Worm (Caenorhabditis elegans): ENCODE measurements around the gene sre-44.

DNA sequence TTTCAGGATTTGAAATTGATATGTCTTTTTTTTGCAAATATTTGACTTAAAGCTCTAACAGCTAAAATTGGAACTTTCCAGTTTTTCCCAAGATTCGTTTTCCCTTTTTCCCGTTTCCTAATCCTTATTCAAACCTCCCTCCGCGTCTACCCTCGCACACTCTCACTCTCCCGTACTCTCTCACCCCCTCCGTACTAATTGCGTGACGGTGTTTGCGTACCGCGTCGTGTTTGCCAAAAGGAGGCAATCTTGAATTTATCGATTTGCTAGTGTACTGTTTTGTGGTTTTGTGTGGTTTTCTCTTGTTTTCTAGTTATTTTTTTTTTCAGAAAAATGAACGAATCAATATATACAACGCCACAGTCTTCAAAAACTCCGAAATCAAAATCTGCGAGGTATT is 40.8 kb upstream of the sre-44 start, which contains the start of gene citk-1:
- TF ChIP-seq T26A8.4 (GFP tag; IDR thresholded peaks at IDR 0.05) (no peak), ama-1 (optimal IDR thresholded peaks at IDR 0.05) (no peak), unc-39 (tag; optimal IDR thresholded peaks at IDR 0.05) (no peak), ZK546.5 (tag; optimal IDR thresholded peaks at IDR 0.05) (no peak), ceh-44 (GFP tag; IDR thresholded peaks at IDR 0.05) (no peak), tag-97 (GFP tag; IDR thresholded peaks at IDR 0.05) (no peak), lsy-2 (tag; optimal IDR thresholded peaks at IDR 0.05) (no peak), lin-39 (tag; optimal IDR thresholded peaks at IDR 0.05) (no peak)
